Worm (Caenorhabditis elegans) whole organism, mixed stage, embryonic: Measurements from ENCODE around the gene M70.5.

Source experiments
- M03D4.4 ChIP-seq: sonication (generic microtip); optimal IDR thresholded peaks from 2 replicates; lab custom pipeline; 2017; ENCODE audit warnings: mild to moderate bottlenecking, missing genetic modification characterization, missing compliant biosample characterization
- ces-1 ChIP-seq: fragments of 150-350 bp; optimal IDR thresholded peaks from 2 replicates; lab custom pipeline; 2014; ENCODE audit warnings: missing biosample characterization, missing genetic modification reagents, missing genetic modification characterization
- elt-1 ChIP-seq: sonication (generic microtip); optimal IDR thresholded peaks from 2 replicates; lab custom pipeline; 2017; ENCODE audit warnings: missing genetic modification characterization, mild to moderate bottlenecking, missing compliant biosample characterization, antibody characterized with exemption, moderate library complexity, borderline replicate concordance; ENCODE audit not compliant: insufficient read depth
- elt-3 ChIP-seq: fragments of 150-350 bp; optimal IDR thresholded peaks from 2 replicates; lab custom pipeline; 2014; ENCODE audit warnings: missing biosample characterization, missing genetic modification characterization
- lin-13 ChIP-seq: fragments of 150-350 bp; optimal IDR thresholded peaks from 2 replicates; lab custom pipeline; 2014; ENCODE audit warnings: missing biosample characterization, missing genetic modification characterization
- nhr-28 ChIP-seq: fragments of 150-350 bp; optimal IDR thresholded peaks from 2 replicates; lab custom pipeline; 2014; ENCODE audit warnings: missing biosample characterization, missing genetic modification characterization
- sptf-1 ChIP-seq: sonication (generic microtip); optimal IDR thresholded peaks from 2 replicates; lab custom pipeline; 2017; ENCODE audit warnings: mild to moderate bottlenecking, missing genetic modification characterization, moderate library complexity, missing compliant biosample characterization
- unc-120 ChIP-seq: sonication (generic microtip); optimal IDR thresholded peaks from 2 replicates; lab custom pipeline; 2017; ENCODE audit warnings: missing genetic modification characterization, missing compliant biosample characterization; ENCODE audit not compliant: poor library complexity, severe bottlenecking
- unc-62 ChIP-seq: fragments of 150-350 bp; optimal IDR thresholded peaks from 2 replicates; lab custom pipeline; 2014; ENCODE audit warnings: missing biosample characterization, missing genetic modification reagents, missing genetic modification characterization

- TF ChIP-seq nhr-28 = no peak
- TF ChIP-seq M03D4.4 (tag; lab: Kevin White, UChicago) = no peak
- TF ChIP-seq unc-62 (GFP tag; lab: Kevin White, UChicago) = no peak
- no peak for TF ChIP-seq elt-1 (tag; lab: Kevin White, UChicago)
- TF ChIP-seq lin-13 (tag; lab: Kevin White, UChicago) = no peak
- no peak for TF ChIP-seq unc-120 (tag; lab: Kevin White, UChicago)
- TF ChIP-seq ces-1 (GFP tag; lab: Kevin White, UChicago) = no peak
- TF ChIP-seq sptf-1 (tag; lab: Kevin White, UChicago) = no peak
- TF ChIP-seq elt-3 = no peak
Measured at ce11 chrIV:2316273-2316672, 40.9 kb upstream of the M70.5 start, which contains the start of gene Y38F2AL.12.
